Fruit fly (Drosophila melanogaster) whole organism: Measurements from ENCODE around the gene Ppm1.
A peak's percentile ranks its signal among the peaks of the same experiment; 100 is the strongest.

Experiments
- CG8478 ChIP-seq: fragments of >200 bp; optimal IDR thresholded peaks from 2 replicates; lab custom pipeline; 2018; ENCODE audit warnings: inconsistent platforms
- Dll ChIP-seq: fragments of >200 bp; optimal IDR thresholded peaks from 2 replicates; lab custom pipeline; 2017
- EcR ChIP-seq, 2 experiments: fragments of >200 bp; optimal IDR thresholded peaks; 2 replicates each; lab custom pipeline; 2017; ENCODE audit warnings: missing biosample characterization in 2 of 2, missing genetic modification characterization in 2 of 2, missing genetic modification reagents in 2 of 2
- pan ChIP-seq: fragments of >200 bp; optimal IDR thresholded peaks from 2 replicates; lab custom pipeline; 2017
- psq ChIP-seq: fragments of >200 bp; optimal IDR thresholded peaks from 2 replicates; lab custom pipeline; 2017
- usp ChIP-seq: fragments of >200 bp; optimal IDR thresholded peaks from 2 replicates; lab custom pipeline; 2017; ENCODE audit warnings: missing biosample characterization, missing genetic modification characterization, mixed read lengths

Gene Ppm1

DNA sequence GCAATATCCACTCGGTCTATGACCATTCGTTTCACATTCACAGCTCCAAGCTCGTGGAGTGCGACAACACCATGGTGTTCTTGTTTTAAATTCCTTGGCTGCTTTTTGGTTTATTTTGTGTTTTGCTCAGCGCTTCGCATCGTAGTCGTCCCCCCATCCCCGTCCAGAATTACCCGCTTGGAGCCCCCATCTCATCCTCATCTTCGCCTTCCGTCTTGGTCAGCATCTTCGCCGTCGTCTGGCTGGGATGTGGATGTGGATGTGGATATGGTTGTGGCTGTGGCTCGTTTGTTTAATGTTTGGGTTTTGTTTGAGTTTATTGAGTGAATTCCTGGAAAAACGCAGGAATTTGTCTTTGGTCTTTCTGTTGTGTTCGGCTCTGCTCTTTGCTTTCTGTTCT, 28.0 kb downstream of the Ppm1 start:
- no peak for TF ChIP-seq usp
- no peak for TF ChIP-seq EcR (GFP tag; optimal IDR thresholded peaks at IDR 0.05; lab: Kevin White, UChicago)
- TF ChIP-seq psq (lab: Kevin White, UChicago): no peak
- TF ChIP-seq CG8478 (lab: Kevin White, UChicago): no peak

DNA sequence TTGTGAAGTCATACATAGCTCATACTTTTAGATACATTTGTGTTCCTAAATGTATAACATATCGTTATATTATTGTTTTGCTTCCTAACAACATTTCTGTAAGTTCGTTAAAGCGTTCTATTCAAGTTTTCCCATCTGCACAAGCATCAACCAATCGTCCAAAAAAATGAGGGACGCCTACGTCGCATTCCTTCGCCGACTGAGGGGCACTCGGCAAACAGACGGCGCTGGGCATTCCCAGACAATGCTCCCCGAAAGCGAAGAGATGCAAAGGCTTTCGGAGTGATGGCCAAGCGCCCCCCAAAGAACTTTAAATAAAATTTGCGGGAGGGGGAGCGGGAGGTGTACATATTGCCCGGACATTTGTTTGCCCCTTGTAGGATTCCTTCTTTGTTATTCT, 29.6 kb downstream of the Ppm1 start:
- no peak for TF ChIP-seq usp

DNA sequence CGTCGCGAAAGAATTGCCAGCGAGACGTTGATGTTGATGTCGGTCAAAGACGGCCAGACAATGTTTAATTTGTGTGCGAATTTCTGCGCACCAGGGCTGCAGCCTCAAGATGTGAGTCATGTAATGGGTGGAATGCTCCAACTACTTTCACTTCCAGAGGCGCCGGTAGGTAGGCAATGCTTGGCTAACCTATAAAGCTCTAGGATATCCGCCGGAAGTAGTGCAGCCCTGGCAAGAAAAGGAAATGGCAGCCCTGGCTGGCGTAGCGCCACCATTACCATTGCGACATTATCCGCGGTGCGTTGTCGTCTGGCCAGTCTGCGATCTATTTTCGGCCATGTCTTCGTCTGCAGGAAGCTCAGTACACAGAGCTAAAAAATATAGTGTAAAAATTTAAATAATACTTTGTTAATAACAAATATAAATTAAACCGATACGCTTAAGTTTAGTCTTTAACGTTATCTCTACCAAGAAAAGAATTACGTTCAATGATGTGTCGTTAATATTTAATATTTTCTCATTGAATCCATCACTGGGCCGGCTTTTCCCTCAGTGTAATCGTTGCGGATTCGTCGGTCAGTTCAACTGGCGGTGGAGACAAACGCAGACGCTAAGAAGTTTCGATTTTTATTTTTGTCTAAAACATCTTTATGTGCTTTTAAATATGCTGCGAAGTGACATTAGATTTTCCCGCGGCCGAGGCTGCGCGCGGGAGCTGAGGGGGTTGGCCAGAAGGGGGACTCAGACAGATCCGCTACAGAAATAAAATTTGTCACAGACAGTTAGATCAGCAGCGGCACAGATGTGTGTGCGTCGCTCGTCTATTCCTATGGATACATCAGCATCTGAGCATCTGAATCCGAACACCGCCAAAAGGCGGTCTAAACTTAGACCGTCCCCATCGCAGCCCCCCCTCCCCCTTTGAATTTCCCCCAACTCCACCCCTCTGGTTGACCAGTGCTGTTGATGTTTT, 30.8 kb downstream of the Ppm1 start:
- TF ChIP-seq Dll (lab: Kevin White, UChicago) (no peak), pan (lab: Kevin White, UChicago) (no peak), usp (no peak), EcR (GFP tag; optimal IDR thresholded peaks at IDR 0.05; lab: Kevin White, UChicago) (no peak), psq (lab: Kevin White, UChicago) (no peak), CG8478 (lab: Kevin White, UChicago) (no peak)

- TF ChIP-seq psq (lab: Kevin White, UChicago) (no peak), CG8478 (lab: Kevin White, UChicago) (no peak), usp (no peak), Dll (lab: Kevin White, UChicago) (no peak), pan (lab: Kevin White, UChicago) (no peak), EcR (GFP tag; optimal IDR thresholded peaks at IDR 0.05; lab: Kevin White, UChicago) (no peak)
These were observed 32.6 kb downstream of the Ppm1 start for dm6 chr3L:613578-614300.

- TF ChIP-seq Dll (lab: Kevin White, UChicago): no peak
- TF ChIP-seq CG8478 (lab: Kevin White, UChicago): no peak
- TF ChIP-seq usp: no peak
- no peak for TF ChIP-seq psq (lab: Kevin White, UChicago)
- TF ChIP-seq EcR (GFP tag; optimal IDR thresholded peaks at IDR 0.05; lab: Kevin White, UChicago): no peak
- TF ChIP-seq pan (lab: Kevin White, UChicago): no peak
These were observed 33.8 kb downstream of the Ppm1 start for dm6 chr3L:614751-615424.

- no peak for TF ChIP-seq Dll (lab: Kevin White, UChicago)
- no peak for TF ChIP-seq EcR (GFP tag; optimal IDR thresholded peaks at IDR 0.05; lab: Kevin White, UChicago)
- no peak for TF ChIP-seq usp
- TF ChIP-seq psq (lab: Kevin White, UChicago): no peak
These were observed 34.4 kb downstream of the Ppm1 start for dm6 chr3L:615425-616046.

DNA sequence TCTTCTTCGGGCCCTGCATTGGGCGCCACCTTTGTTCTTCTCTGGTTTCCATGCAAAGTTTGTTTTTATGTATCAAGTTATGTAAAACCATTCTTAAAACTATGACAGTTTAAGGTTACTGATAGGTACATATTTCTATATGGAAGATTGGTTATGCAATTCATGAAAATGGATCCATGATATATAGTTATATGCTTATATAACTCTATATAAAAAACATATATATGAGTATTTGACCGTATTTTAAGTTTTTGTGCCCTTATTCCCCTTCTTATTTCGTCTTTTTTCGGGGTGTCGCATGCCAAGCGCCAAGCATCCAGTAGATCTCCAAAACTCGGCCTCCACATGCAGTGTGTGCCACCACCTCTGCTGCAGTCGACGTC, 35.0 kb downstream of the Ppm1 start:
- TF ChIP-seq psq (lab: Kevin White, UChicago): no peak
- TF ChIP-seq Dll (lab: Kevin White, UChicago): no peak
- no peak for TF ChIP-seq EcR (GFP tag; optimal IDR thresholded peaks at IDR 0.05; lab: Kevin White, UChicago)
- no peak for TF ChIP-seq pan (lab: Kevin White, UChicago)
- no peak for TF ChIP-seq CG8478 (lab: Kevin White, UChicago)
- TF ChIP-seq usp: no peak

dm6 chr3L:616482-617148, 35.5 kb downstream of the Ppm1 start:
- TF ChIP-seq pan (lab: Kevin White, UChicago) (no peak), CG8478 (lab: Kevin White, UChicago) (peak; percentile 15), psq (lab: Kevin White, UChicago) (no peak), Dll (lab: Kevin White, UChicago) (peak; percentile 77)

DNA sequence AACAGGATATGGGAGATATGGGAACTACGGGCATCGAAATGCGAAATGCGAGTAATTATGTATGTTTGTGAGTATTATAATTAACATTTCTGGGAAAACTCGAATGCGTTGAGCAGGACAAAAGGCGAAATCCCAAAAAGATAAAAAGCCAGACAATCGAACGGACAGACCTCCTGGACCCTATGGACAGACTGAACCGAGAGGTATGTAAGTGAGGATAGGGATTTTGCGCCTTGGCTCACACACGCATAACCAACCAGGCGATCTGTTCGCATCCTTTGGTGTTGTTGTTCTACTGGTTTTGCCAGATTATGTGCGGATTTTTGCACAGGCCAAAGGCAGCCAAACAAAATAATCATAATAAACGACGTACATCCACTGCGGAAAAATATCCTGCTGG, 36.8 kb downstream of the Ppm1 start:
- no peak for TF ChIP-seq psq (lab: Kevin White, UChicago)
- no peak for TF ChIP-seq CG8478 (lab: Kevin White, UChicago)
- TF ChIP-seq usp: no peak
- TF ChIP-seq pan (lab: Kevin White, UChicago): no peak
- TF ChIP-seq EcR (GFP tag; optimal IDR thresholded peaks at IDR 0.05; lab: Kevin White, UChicago): no peak
- TF ChIP-seq Dll (lab: Kevin White, UChicago): no peak

dm6 chr3L:618347-619272, 37.5 kb downstream of the Ppm1 start:
- TF ChIP-seq CG8478 (lab: Kevin White, UChicago) (no peak), Dll (lab: Kevin White, UChicago) (peak; percentile 55), EcR (GFP tag; optimal IDR thresholded peaks at IDR 0.05; lab: Kevin White, UChicago) (peak in 1 of 2 experiments; percentile 85), usp (no peak), pan (lab: Kevin White, UChicago) (no peak)
